Worm (Caenorhabditis elegans) whole organism, L4 larva: ENCODE results near the gene clec-121.
A peak's percentile ranks its signal among the peaks of the same experiment; 100 is the strongest.

Experiments
- D1046.2 ChIP-seq: fragments of 200-800 bp; sonication (Bioruptor generic); IDR thresholded peaks from 2 replicates; pipeline ENCODE4 v1.3.6; 2022; ENCODE audit warnings: missing genetic modification characterization, missing compliant biosample characterization
- F10B5.3 ChIP-seq: sonication (generic microtip); optimal IDR thresholded peaks from 2 replicates; lab custom pipeline; 2016; ENCODE audit warnings: mild to moderate bottlenecking, missing genetic modification characterization, missing compliant biosample characterization
- F49E8.2 ChIP-seq: sonication (generic microtip); optimal IDR thresholded peaks from 2 replicates; lab custom pipeline; 2016; ENCODE audit warnings: missing compliant biosample characterization, mild to moderate bottlenecking, missing genetic modification characterization, borderline replicate concordance
- R02D3.7 ChIP-seq: fragments of 150-350 bp; sonication (generic microtip); optimal IDR thresholded peaks from 3 replicates; lab custom pipeline; 2014; ENCODE audit warnings: missing biosample characterization, missing genetic modification characterization
- T26A8.4 ChIP-seq: fragments of 200-800 bp; sonication (Bioruptor generic); IDR thresholded peaks from 2 replicates; pipeline ENCODE4 v1.3.6; 2022; ENCODE audit warnings: missing genetic modification characterization, missing compliant biosample characterization
- Y105C5A.15 ChIP-seq: fragments of 200-800 bp; sonication (Bioruptor generic); IDR thresholded peaks from 2 replicates; pipeline ENCODE4 v1.3.6; 2022; ENCODE audit warnings: missing genetic modification characterization, missing compliant biosample characterization
- Y75B8A.6 ChIP-seq: fragments of 200-800 bp; sonication (Bioruptor generic); IDR thresholded peaks from 2 replicates; pipeline ENCODE4 v1.3.6; 2022; ENCODE audit warnings: missing genetic modification reagents, missing genetic modification characterization, missing compliant biosample characterization
- ZK546.5 ChIP-seq, 2 experiments: sonication (generic microtip); optimal IDR thresholded peaks; 2 replicates each; lab custom pipeline; 2017; ENCODE audit warnings: missing biosample characterization in 2 of 2, missing genetic modification characterization in 2 of 2
- aha-1 ChIP-seq: fragments of 150-350 bp; peaks from one replicate; lab custom pipeline; 2014; ENCODE audit warnings: missing biosample characterization, missing genetic modification characterization
- aly-2 ChIP-seq: sonication (generic microtip); optimal IDR thresholded peaks from 2 replicates; lab custom pipeline; 2018; ENCODE audit warnings: missing biosample characterization, missing genetic modification characterization
- ama-1 ChIP-seq: fragments of 150-350 bp; optimal IDR thresholded peaks from 2 replicates; lab custom pipeline; 2014; ENCODE audit warnings: inconsistent platforms, mixed read lengths
- attf-4 ChIP-seq: sonication (generic microtip); optimal IDR thresholded peaks from 3 replicates; lab custom pipeline; 2017; ENCODE audit warnings: missing biosample characterization, missing genetic modification characterization
- ceh-20 ChIP-seq: fragments of 200-800 bp; sonication (Bioruptor generic); IDR thresholded peaks from 2 replicates; pipeline ENCODE4 v1.3.6; 2022; ENCODE audit warnings: missing genetic modification reagents, missing genetic modification characterization, missing compliant biosample characterization
- ceh-28 ChIP-seq: fragments of 150-350 bp; optimal IDR thresholded peaks from 2 replicates; lab custom pipeline; 2014; ENCODE audit warnings: missing biosample characterization, missing genetic modification reagents, missing genetic modification characterization
- ceh-62 ChIP-seq: sonication (generic microtip); optimal IDR thresholded peaks from 2 replicates; lab custom pipeline; 2017; ENCODE audit warnings: missing biosample characterization, missing genetic modification characterization
- ceh-82 ChIP-seq: sonication (generic microtip); optimal IDR thresholded peaks from 2 replicates; lab custom pipeline; 2017; ENCODE audit warnings: missing biosample characterization, missing genetic modification characterization
- ctbp-1 ChIP-seq: fragments of 200-800 bp; sonication (Bioruptor generic); IDR thresholded peaks from 2 replicates; pipeline ENCODE4 v1.3.6; 2022; ENCODE audit warnings: missing genetic modification reagents, missing genetic modification characterization, missing compliant biosample characterization
- daf-19 ChIP-seq: fragments of 200-800 bp; sonication (Bioruptor generic); conservative IDR thresholded peaks from 2 replicates; pipeline ENCODE4 v1.3.6; 2022; ENCODE audit warnings: missing genetic modification characterization, missing compliant biosample characterization
- dmd-6 ChIP-seq: fragments of 200-800 bp; sonication (Bioruptor generic); IDR thresholded peaks from 2 replicates; pipeline ENCODE4 v1.3.6; 2022; ENCODE audit warnings: missing genetic modification reagents, missing genetic modification characterization, missing compliant biosample characterization
- dmd-8 ChIP-seq: fragments of 200-800 bp; sonication (Bioruptor generic); IDR thresholded peaks from 2 replicates; pipeline ENCODE4 v1.3.6; 2022; ENCODE audit warnings: missing genetic modification characterization, missing compliant biosample characterization
- dmd-9 ChIP-seq: fragments of 200-800 bp; sonication (Bioruptor generic); IDR thresholded peaks from 2 replicates; pipeline ENCODE4 v1.3.6; 2022; ENCODE audit warnings: missing genetic modification reagents, missing genetic modification characterization, missing compliant biosample characterization
- dpl-1 ChIP-seq: fragments of 150-350 bp; optimal IDR thresholded peaks from 2 replicates; lab custom pipeline; 2014; ENCODE audit warnings: missing biosample characterization, missing genetic modification reagents, missing genetic modification characterization
- duxl-1 ChIP-seq: sonication (generic microtip); optimal IDR thresholded peaks from 2 replicates; lab custom pipeline; 2016; ENCODE audit warnings: mild to moderate bottlenecking, missing genetic modification characterization, moderate library complexity, missing compliant biosample characterization; ENCODE audit not compliant: poor library complexity
- egl-27 ChIP-seq: sonication (generic microtip); optimal IDR thresholded peaks from 3 replicates; lab custom pipeline; 2017; ENCODE audit warnings: missing biosample characterization, missing genetic modification reagents, missing genetic modification characterization
- egl-43 ChIP-seq: fragments of 200-800 bp; sonication (Bioruptor generic); IDR thresholded peaks from 2 replicates; pipeline ENCODE4 v1.3.6; 2022; ENCODE audit warnings: missing genetic modification reagents, missing genetic modification characterization, missing compliant biosample characterization
- fkh-10 ChIP-seq: fragments of 150-350 bp; optimal IDR thresholded peaks from 2 replicates; lab custom pipeline; 2014; ENCODE audit warnings: missing biosample characterization, missing genetic modification reagents, missing genetic modification characterization
- fos-1 ChIP-seq: fragments of 150-350 bp; optimal IDR thresholded peaks from 2 replicates; lab custom pipeline; 2014; ENCODE audit warnings: missing biosample characterization, missing genetic modification characterization
- hif-1 ChIP-seq, 2 experiments: sonication (generic microtip); optimal IDR thresholded peaks; 2 replicates each; lab custom pipeline; 2016 to 2017; ENCODE audit warnings: missing compliant biosample characterization in 2 of 2, missing genetic modification characterization in 2 of 2, missing genetic modification reagents in 2 of 2, missing genotype in 2 of 2, mild to moderate bottlenecking in 1 of 2
- hlh-30 ChIP-seq: sonication (generic microtip); optimal IDR thresholded peaks from 2 replicates; lab custom pipeline; 2017; ENCODE audit warnings: antibody characterized with exemption, mild to moderate bottlenecking, missing genetic modification characterization, missing compliant biosample characterization; ENCODE audit not compliant: insufficient read depth
- hmg-1.1 ChIP-seq: fragments of 200-800 bp; sonication (Bioruptor generic); IDR thresholded peaks from 2 replicates; pipeline ENCODE4 v1.3.6; 2022; ENCODE audit warnings: missing genetic modification reagents, missing genetic modification characterization, missing compliant biosample characterization
- lim-7 ChIP-seq: fragments of 200-800 bp; sonication (Bioruptor generic); IDR thresholded peaks from 2 replicates; pipeline ENCODE4 v1.3.6; 2022; ENCODE audit warnings: missing genetic modification characterization, missing compliant biosample characterization
- lin-1 ChIP-seq: fragments of 200-800 bp; sonication (Bioruptor generic); IDR thresholded peaks from 2 replicates; pipeline ENCODE4 v1.3.6; 2022; ENCODE audit warnings: missing genetic modification reagents, missing genetic modification characterization, missing compliant biosample characterization
- lin-38 ChIP-seq: fragments of 200-800 bp; sonication (Bioruptor generic); IDR thresholded peaks from 2 replicates; pipeline ENCODE4 v1.3.6; 2022; ENCODE audit warnings: missing genetic modification reagents, missing genetic modification characterization, missing compliant biosample characterization
- lin-39 ChIP-seq: fragments of 150-350 bp; optimal IDR thresholded peaks from 2 replicates; lab custom pipeline; 2014; ENCODE audit warnings: missing biosample characterization, missing genetic modification reagents, missing genetic modification characterization
- madf-9 ChIP-seq: fragments of 200-800 bp; sonication (Bioruptor generic); conservative IDR thresholded peaks from 2 replicates; pipeline ENCODE4 v1.3.6; 2022; ENCODE audit warnings: missing genetic modification reagents, missing genetic modification characterization, missing compliant biosample characterization
- mdl-1 ChIP-seq, 2 experiments: fragments of 150-350 bp in 1 of 2; sonication (generic microtip) in 1 of 2; optimal IDR thresholded peaks; 2 replicates each; lab custom pipeline; 2014 to 2017; ENCODE audit warnings: missing biosample characterization in 2 of 2, missing genetic modification characterization in 2 of 2
- mdt-29 ChIP-seq: fragments of 200-800 bp; sonication (Bioruptor generic); IDR thresholded peaks from 2 replicates; pipeline ENCODE4 v1.3.6; 2022; ENCODE audit warnings: missing genetic modification reagents, missing genetic modification characterization, missing compliant biosample characterization
- mxl-2 ChIP-seq: fragments of 200-800 bp; sonication (Bioruptor generic); conservative IDR thresholded peaks from 2 replicates; pipeline ENCODE4 v1.3.6; 2022; ENCODE audit warnings: missing genetic modification reagents, missing genetic modification characterization, missing compliant biosample characterization
- nhr-102 ChIP-seq: sonication (generic microtip); optimal IDR thresholded peaks from 2 replicates; lab custom pipeline; 2016; ENCODE audit warnings: mild to moderate bottlenecking, missing genetic modification characterization, moderate library complexity, missing compliant biosample characterization
- nhr-111 ChIP-seq: fragments of 200-800 bp; sonication (Bioruptor generic); optimal IDR thresholded peaks from 2 replicates; lab custom pipeline; 2018; ENCODE audit warnings: mild to moderate bottlenecking, missing genetic modification characterization, missing compliant biosample characterization
- nhr-41 ChIP-seq: fragments of 200-800 bp; sonication (Bioruptor generic); IDR thresholded peaks from 2 replicates; pipeline ENCODE4 v1.3.6; 2022; ENCODE audit warnings: missing genetic modification reagents, missing genetic modification characterization, missing compliant biosample characterization
- nhr-48 ChIP-seq: sonication (generic microtip); optimal IDR thresholded peaks from 2 replicates; lab custom pipeline; 2016; ENCODE audit warnings: mild to moderate bottlenecking, missing genetic modification characterization, missing compliant biosample characterization
- nhr-6 ChIP-seq: fragments of 150-350 bp; optimal IDR thresholded peaks from 2 replicates; lab custom pipeline; 2014; ENCODE audit warnings: missing biosample characterization, missing genetic modification characterization
- rbr-2 ChIP-seq: sonication (generic microtip); optimal IDR thresholded peaks from 2 replicates; lab custom pipeline; 2016; ENCODE audit warnings: missing genotype, missing genetic modification characterization, missing compliant biosample characterization
- saeg-2 ChIP-seq: fragments of 200-800 bp; sonication (Bioruptor generic); IDR thresholded peaks from 2 replicates; pipeline ENCODE4 v1.3.6; 2022; ENCODE audit warnings: missing genetic modification reagents, missing genetic modification characterization, missing compliant biosample characterization
- sdz-12 ChIP-seq: fragments of 200-800 bp; sonication (Bioruptor generic); optimal IDR thresholded peaks from 2 replicates; lab custom pipeline; 2018; ENCODE audit warnings: mild to moderate bottlenecking, missing genetic modification characterization, missing compliant biosample characterization
- snpc-1.2 ChIP-seq: fragments of 200-800 bp; sonication (Bioruptor generic); IDR thresholded peaks from 2 replicates; pipeline ENCODE4 v1.3.6; 2022; ENCODE audit warnings: missing genetic modification reagents, missing genetic modification characterization, missing compliant biosample characterization
- spr-3 ChIP-seq: fragments of 200-800 bp; sonication (Bioruptor generic); optimal IDR thresholded peaks from 2 replicates; lab custom pipeline; 2018; ENCODE audit warnings: mild to moderate bottlenecking, missing genetic modification characterization, missing compliant biosample characterization
- tra-1 ChIP-seq: fragments of 200-800 bp; sonication (Bioruptor generic); IDR thresholded peaks from 2 replicates; pipeline ENCODE4 v1.3.6; 2022; ENCODE audit warnings: missing genetic modification reagents, missing genetic modification characterization, missing compliant biosample characterization
- zfp-2 ChIP-seq: sonication (generic microtip); optimal IDR thresholded peaks from 2 replicates; lab custom pipeline; 2016; ENCODE audit warnings: mild to moderate bottlenecking, missing genetic modification characterization, missing compliant biosample characterization
- zip-11 ChIP-seq: fragments of 200-800 bp; sonication (Bioruptor generic); IDR thresholded peaks from 2 replicates; pipeline ENCODE4 v1.3.6; 2022; ENCODE audit warnings: missing genetic modification characterization, missing compliant biosample characterization
- ztf-7 ChIP-seq: fragments of 150-350 bp; optimal IDR thresholded peaks from 2 replicates; lab custom pipeline; 2014; ENCODE audit warnings: missing biosample characterization, missing genetic modification characterization

The clec-121 gene

ce11 chrII:3076915-3077314 lies 25.2 kb upstream of the clec-121 start, which contains the start of gene Y25C1A.8 (continued):
- TF ChIP-seq aha-1 (peak; percentile 99), dmd-6 (peak; percentile 83), mdt-29 (GFP tag; lab: Robert Waterston, UW) (peak; percentile 45; the same call in 1 of the 2 replicates), hmg-1.1 (GFP tag; lab: Robert Waterston, UW) (peak; percentile 95), lin-1 (GFP tag; lab: Robert Waterston, UW) (peak; percentile 89), zfp-2 (peak; percentile 47), lim-7 (0 out of 2 replicates have a peak, but pooled peaks have one; percentile 46), spr-3 (GFP tag; lab: Kevin White, UChicago) (peak; percentile 94), ceh-28 (tag; lab: Kevin White, UChicago) (no peak), nhr-111 (GFP tag; lab: Kevin White, UChicago) (no peak), F10B5.3 (tag; lab: Kevin White, UChicago) (peak; percentile 87), dpl-1 (GFP tag; lab: Kevin White, UChicago) (peak; percentile 84), dmd-9 (GFP tag; lab: Robert Waterston, UW) (peak; percentile 71), egl-27 (tag; lab: Kevin White, UChicago) (no peak), ama-1 (no peak), hif-1 (tag; optimal IDR thresholded peaks at IDR 0.05; lab: Kevin White, UChicago) (peak in 1 of 2 experiments; percentile 79), fkh-10 (GFP tag; lab: Kevin White, UChicago) (peak; percentile 53), nhr-102 (peak; percentile 94), daf-19 (GFP tag; lab: Robert Waterston, UW) (no peak), nhr-41 (GFP tag; lab: Robert Waterston, UW) (no peak), R02D3.7 (tag; lab: Kevin White, UChicago) (no peak), ZK546.5 (tag; optimal IDR thresholded peaks at IDR 0.05; lab: Kevin White, UChicago) (no peak), nhr-6 (tag; lab: Kevin White, UChicago) (peak; percentile 82), ceh-62 (tag; lab: Kevin White, UChicago) (no peak), sdz-12 (GFP tag; lab: Kevin White, UChicago) (no peak), ctbp-1 (GFP tag; lab: Robert Waterston, UW) (peak; percentile 85), saeg-2 (GFP tag; lab: Robert Waterston, UW) (0 out of 2 replicates have a peak, but pooled peaks have one; percentile 50), ztf-7 (tag; lab: Kevin White, UChicago) (peak; percentile 83), rbr-2 (peak; percentile 92), Y105C5A.15 (GFP tag; lab: Robert Waterston, UW) (no peak), hlh-30 (peak; percentile 92), dmd-8 (no peak), nhr-48 (peak; percentile 30), zip-11 (GFP tag; lab: Robert Waterston, UW) (no peak), madf-9 (GFP tag; lab: Robert Waterston, UW) (peak; percentile 81), attf-4 (no peak), egl-43 (GFP tag; lab: Robert Waterston, UW) (peak; percentile 82), ceh-20 (GFP tag; lab: Robert Waterston, UW) (peak; percentile 86), Y75B8A.6 (GFP tag; lab: Robert Waterston, UW) (no peak), T26A8.4 (GFP tag; lab: Robert Waterston, UW) (peak; percentile 95), ceh-82 (tag; lab: Kevin White, UChicago) (no peak), snpc-1.2 (GFP tag; lab: Robert Waterston, UW) (peak; percentile 66), lin-38 (GFP tag; lab: Robert Waterston, UW) (peak; percentile 89), aly-2 (tag; lab: Kevin White, UChicago) (no peak), duxl-1 (peak; percentile 95), tra-1 (peak; percentile 55; the same call in 1 of the 2 replicates), lin-39 (no peak), D1046.2 (GFP tag; lab: Robert Waterston, UW) (no peak), F49E8.2 (tag; lab: Kevin White, UChicago) (peak; percentile 67), fos-1 (tag; lab: Kevin White, UChicago) (no peak), mxl-2 (GFP tag; lab: Robert Waterston, UW) (0 out of 2 replicates have a peak, but pooled peaks have one; percentile 49), mdl-1 (tag; optimal IDR thresholded peaks at IDR 0.05; lab: Kevin White, UChicago) (peak in 1 of 2 experiments; percentile 69)
